Worm (Caenorhabditis elegans) whole organism, L4/young adult: ENCODE data around the gene stg-1.

Source experiments
- W03F9.2 ChIP-seq: fragments of 150-350 bp; optimal IDR thresholded peaks from 2 replicates; lab custom pipeline; 2014; ENCODE audit warnings: missing biosample characterization, missing genetic modification characterization
- dao-5 ChIP-seq: sonication (generic microtip); optimal IDR thresholded peaks from 2 replicates; lab custom pipeline; 2016; ENCODE audit warnings: missing genotype, missing genetic modification characterization, moderate library complexity, missing compliant biosample characterization
- him-1 ChIP-seq: sonication (generic microtip); optimal IDR thresholded peaks from 2 replicates; lab custom pipeline; 2016; ENCODE audit warnings: missing genotype, missing genetic modification reagents, missing genetic modification characterization, missing compliant biosample characterization

stg-1 gene

ce11 chrII:10060508-10060907 lies at the start of gene stg-1:
Gene stg-1 (minus strand): TSS chrII:10060660.
- TF ChIP-seq him-1 (tag; lab: Kevin White, UChicago) (no peak), dao-5 (tag; lab: Kevin White, UChicago) (no peak), W03F9.2 (tag; lab: Kevin White, UChicago) (no peak)

DNA sequence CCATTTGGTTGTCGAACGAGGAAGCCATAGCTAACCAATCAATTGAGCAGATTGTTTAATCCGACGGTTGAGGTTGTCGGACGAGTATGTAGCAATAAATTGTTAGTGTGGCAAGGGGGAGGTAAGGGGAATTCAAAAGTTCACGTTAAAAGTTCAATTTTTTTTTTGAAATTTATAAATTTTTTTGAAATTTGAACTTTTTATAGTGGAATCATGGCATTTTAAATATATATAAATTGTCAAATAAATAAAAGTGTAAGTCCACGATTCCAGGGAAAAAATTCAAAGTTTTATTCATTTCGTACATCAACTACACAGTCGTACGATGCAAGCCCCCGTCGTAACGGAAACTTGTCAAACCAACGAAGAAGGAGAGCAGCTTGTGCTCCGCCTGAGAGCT lies 47.9 kb upstream of the stg-1 start, which contains the start of the genes ZK945.7 and ZK945.8:
TSS of gene ZK945.7 (minus strand) at position 101 of the 400 bp plus-strand sequence.
TSS of gene ZK945.8 (plus strand) at position 275 of the 400 bp plus-strand sequence.
- TF ChIP-seq dao-5 (tag; lab: Kevin White, UChicago) (no peak), him-1 (tag; lab: Kevin White, UChicago) (no peak), W03F9.2 (tag; lab: Kevin White, UChicago) (no peak)

DNA sequence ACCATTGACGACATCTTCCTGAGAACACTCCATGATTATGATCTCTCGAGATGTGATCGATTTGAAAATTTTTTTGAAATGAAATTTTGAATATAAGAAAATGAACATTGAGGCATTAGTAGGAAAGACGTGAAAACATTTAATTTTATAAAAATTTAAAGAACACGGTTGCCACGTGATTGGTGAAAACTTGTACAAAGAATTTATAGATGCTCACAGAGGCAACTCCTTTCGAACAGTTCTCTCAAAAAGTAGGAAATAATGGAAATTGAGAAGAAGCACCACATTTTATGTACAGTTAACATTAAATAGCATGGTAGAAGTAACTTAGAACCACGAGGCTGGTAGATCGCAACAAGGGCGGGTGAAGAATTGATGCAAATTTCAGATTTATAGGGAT lies 46.4 kb upstream of the stg-1 start, which contains the start of gene ZK945.6:
TSS of gene ZK945.6 (minus strand) at position 101 of the 400 bp plus-strand sequence.
- TF ChIP-seq him-1 (tag; lab: Kevin White, UChicago) (no peak), W03F9.2 (tag; lab: Kevin White, UChicago) (no peak), dao-5 (tag; lab: Kevin White, UChicago) (no peak)

DNA sequence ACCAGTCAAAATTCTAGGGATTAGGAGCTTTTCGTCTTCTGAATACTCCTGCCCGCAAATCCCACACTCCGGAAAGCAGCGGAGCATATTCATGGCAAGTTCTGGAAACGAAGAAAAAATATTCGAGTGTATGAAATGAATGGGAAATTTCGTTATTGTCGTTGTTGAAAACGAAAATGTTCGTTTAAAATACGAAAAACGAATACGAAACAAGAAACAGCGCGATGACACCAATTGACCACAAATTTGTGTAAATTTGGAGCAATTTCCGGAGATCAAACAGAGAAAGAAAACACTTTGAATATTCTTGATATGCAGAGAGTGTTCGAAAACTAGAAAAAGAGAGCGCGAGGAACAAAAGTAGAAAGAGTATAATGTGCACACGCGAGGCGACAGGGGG lies 45.1 kb upstream of the stg-1 start, which contains the start of gene ZK945.4:
TSS of gene ZK945.4 (minus strand) at position 101 of the 400 bp plus-strand sequence.
- no peak for TF ChIP-seq W03F9.2 (tag; lab: Kevin White, UChicago)
- no peak for TF ChIP-seq him-1 (tag; lab: Kevin White, UChicago)

DNA sequence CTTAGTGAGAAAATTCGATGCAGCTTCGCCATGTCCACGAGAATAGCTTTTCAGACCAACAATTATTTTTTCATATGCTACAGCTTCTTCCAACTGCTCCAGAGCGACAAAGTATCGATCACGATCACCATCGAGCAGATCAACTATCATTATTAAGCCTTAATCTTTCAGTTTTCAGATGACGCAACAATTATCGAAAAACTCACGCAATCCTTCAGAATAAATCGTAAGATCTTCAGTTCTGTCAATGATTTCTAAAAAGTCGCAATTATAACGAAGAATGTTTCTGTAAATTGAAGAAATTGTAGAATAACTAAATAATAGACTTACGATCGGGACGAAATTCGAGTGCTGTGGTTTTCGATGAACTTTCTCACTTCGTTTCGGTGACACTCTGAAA lies 42.8 kb upstream of the stg-1 start:
- TF ChIP-seq W03F9.2 (tag; lab: Kevin White, UChicago): no peak
- TF ChIP-seq dao-5 (tag; lab: Kevin White, UChicago): no peak
- no peak for TF ChIP-seq him-1 (tag; lab: Kevin White, UChicago)

- TF ChIP-seq him-1 (tag; lab: Kevin White, UChicago): no peak
- TF ChIP-seq W03F9.2 (tag; lab: Kevin White, UChicago): peak; percentile 77
Observed at ce11 chrII:10099804-10100360, 39.4 kb upstream of the stg-1 start, which contains the start of the genes pas-7 and puf-12. Gene pas-7 (minus strand): TSS chrII:10099854. Gene puf-12 (plus strand): TSS chrII:10100310.

DNA sequence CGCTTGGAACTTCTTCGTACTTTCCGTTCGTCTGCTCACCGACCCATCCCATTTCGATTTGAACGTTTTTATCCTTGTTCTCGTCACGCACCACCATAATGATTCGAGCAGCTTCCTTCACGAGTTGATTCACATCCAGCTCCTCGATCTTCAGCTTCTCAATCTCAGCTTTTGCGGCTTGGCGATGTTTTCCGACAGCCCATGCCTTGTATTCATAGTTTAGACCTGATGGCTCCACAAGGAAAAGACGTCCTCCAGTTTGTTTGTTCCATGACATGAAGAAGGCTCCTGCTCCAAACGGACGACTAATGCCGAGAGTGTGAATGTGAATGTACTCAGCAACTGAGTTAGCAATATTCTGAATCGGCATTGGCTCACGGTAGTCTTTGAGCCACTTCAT lies 38.6 kb upstream of the stg-1 start:
- TF ChIP-seq dao-5 (tag; lab: Kevin White, UChicago) (no peak), him-1 (tag; lab: Kevin White, UChicago) (no peak), W03F9.2 (tag; lab: Kevin White, UChicago) (no peak)

ce11 chrII:10098428-10098827 lies 38.0 kb upstream of the stg-1 start:
- TF ChIP-seq W03F9.2 (tag; lab: Kevin White, UChicago) (no peak), dao-5 (tag; lab: Kevin White, UChicago) (no peak), him-1 (tag; lab: Kevin White, UChicago) (no peak)

DNA sequence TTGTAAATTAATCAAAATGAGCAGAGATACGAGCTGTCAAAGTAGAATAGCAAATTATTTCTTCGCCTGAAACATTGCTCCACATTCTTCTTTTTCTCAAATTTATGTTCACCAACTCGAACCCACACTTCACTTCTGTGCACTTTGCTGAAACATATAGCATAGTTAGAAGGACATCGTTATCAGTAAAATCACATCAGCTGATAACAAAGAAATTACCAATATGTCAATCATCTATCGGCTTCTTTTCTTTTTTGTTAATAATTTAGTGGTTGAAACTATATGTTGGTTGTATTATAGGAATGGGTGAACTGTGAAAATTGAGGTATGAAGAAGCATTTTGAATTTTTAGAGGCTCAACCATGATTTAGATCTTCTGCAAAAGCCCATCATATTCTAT lies 34.8 kb upstream of the stg-1 start:
- TF ChIP-seq W03F9.2 (tag; lab: Kevin White, UChicago) (no peak), him-1 (tag; lab: Kevin White, UChicago) (no peak), dao-5 (tag; lab: Kevin White, UChicago) (no peak)

- TF ChIP-seq him-1 (tag; lab: Kevin White, UChicago): no peak
- no peak for TF ChIP-seq W03F9.2 (tag; lab: Kevin White, UChicago)
- no peak for TF ChIP-seq dao-5 (tag; lab: Kevin White, UChicago)
Observed at ce11 chrII:10094190-10094923, 33.9 kb upstream of the stg-1 start, which contains the start of gene lact-2. Gene lact-2 (plus strand): TSS chrII:10094873.

- TF ChIP-seq dao-5 (tag; lab: Kevin White, UChicago): no peak
- TF ChIP-seq W03F9.2 (tag; lab: Kevin White, UChicago): no peak
- TF ChIP-seq him-1 (tag; lab: Kevin White, UChicago): no peak
Observed at ce11 chrII:10093120-10093519, 32.7 kb upstream of the stg-1 start.

DNA sequence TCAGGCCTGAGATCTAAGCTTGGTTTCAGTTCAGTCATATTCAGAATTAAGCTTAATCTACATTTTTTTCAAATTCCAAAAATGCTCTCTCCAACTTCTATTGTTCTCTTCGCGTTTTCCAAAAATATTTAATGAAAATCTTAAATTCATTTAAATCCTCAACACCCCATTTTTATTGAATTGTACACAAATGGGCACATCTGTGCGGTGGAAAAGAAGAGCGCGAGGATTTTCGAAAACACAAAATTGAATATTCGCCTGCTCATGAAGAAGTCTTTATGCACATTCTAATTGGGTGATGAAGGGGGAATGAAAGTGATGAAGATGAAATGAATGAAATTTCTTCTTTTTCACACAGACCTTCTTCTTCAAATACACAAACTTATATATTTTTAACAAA lies 24.0 kb upstream of the stg-1 start:
- TF ChIP-seq dao-5 (tag; lab: Kevin White, UChicago) (no peak), him-1 (tag; lab: Kevin White, UChicago) (no peak), W03F9.2 (tag; lab: Kevin White, UChicago) (no peak)

ce11 chrII:10075794-10076193 lies 15.3 kb upstream of the stg-1 start:
- TF ChIP-seq W03F9.2 (tag; lab: Kevin White, UChicago): no peak
- TF ChIP-seq him-1 (tag; lab: Kevin White, UChicago): no peak
- no peak for TF ChIP-seq dao-5 (tag; lab: Kevin White, UChicago)
